Worm (Caenorhabditis elegans): ENCODE results near the gene F14D7.14.

ce11 chrV:14334901-14335300 is 25.2 kb downstream of the F14D7.14 start, which contains the start of gene srm-5:
- TF ChIP-seq aly-2 (tag; optimal IDR thresholded peaks at IDR 0.05): no peak
- TF ChIP-seq rnt-1 (tag; optimal IDR thresholded peaks at IDR 0.05): no peak
- TF ChIP-seq C16A3.4 (tag; optimal IDR thresholded peaks at IDR 0.05): no peak
- no peak for TF ChIP-seq sptf-1 (tag; optimal IDR thresholded peaks at IDR 0.05)
- no peak for TF ChIP-seq zip-4 (GFP tag; optimal IDR thresholded peaks at IDR 0.05)
- TF ChIP-seq snpc-4 (tag; optimal IDR thresholded peaks at IDR 0.05): no peak
- no peak for TF ChIP-seq ztf-4 (tag; optimal IDR thresholded peaks at IDR 0.05)
- TF ChIP-seq pqm-1 (tag; optimal IDR thresholded peaks at IDR 0.05): no peak
- no peak for TF ChIP-seq C34B4.2 (tag; optimal IDR thresholded peaks at IDR 0.05)
- no peak for TF ChIP-seq swsn-7 (tag; optimal IDR thresholded peaks at IDR 0.05)
- TF ChIP-seq zag-1 (tag; optimal IDR thresholded peaks at IDR 0.05): no peak
- TF ChIP-seq nhr-85 (tag): no peak

Data from whole organism, L1 larva.